Fruit fly (Drosophila melanogaster) whole organism, wandering third instar larva: Measurements from ENCODE around the gene Ldh.

Source experiments
- Rel ChIP-seq, 2 experiments: fragments of 200-800 bp; sonication (Bioruptor generic) in 1 of 2; optimal IDR thresholded peaks; 2 replicates in 1 of 2; 3 replicates in 1 of 2; lab custom pipeline; 2016 to 2019; ENCODE audit warnings: mild to moderate bottlenecking in 2 of 2, missing biosample characterization in 2 of 2, missing genetic modification characterization in 2 of 2, moderate library complexity in 1 of 2
- Vsx2 ChIP-seq: fragments of 200-300, 225-300 bp; sonication (Bioruptor generic); optimal IDR thresholded peaks from 2 replicates; lab custom pipeline; 2018; ENCODE audit warnings: missing biosample characterization, missing genetic modification characterization; ENCODE audit not compliant: partially characterized antibody
- brk ChIP-seq: fragments of 200-800 bp; sonication (Bioruptor generic); optimal IDR thresholded peaks from 2 replicates; lab custom pipeline; 2016; ENCODE audit warnings: missing biosample characterization, mild to moderate bottlenecking, missing genetic modification characterization
- h ChIP-seq: fragments of 200-800 bp; sonication (Bioruptor generic); optimal IDR thresholded peaks from 3 replicates; lab custom pipeline; 2016; ENCODE audit warnings: missing biosample characterization, mild to moderate bottlenecking, missing genetic modification characterization

- TF ChIP-seq Vsx2 (no peak), h (peak; percentile 97), brk (GFP tag; lab: Kevin White, UChicago) (peak; percentile 91), Rel (GFP tag; optimal IDR thresholded peaks at IDR 0.05; lab: Kevin White, UChicago) (peak; percentile 91), Rel (tag; optimal IDR thresholded peaks at IDR 0.05; lab: Kevin White, UChicago) (peak; percentile 82)
Observed at dm6 chr3L:6256408-6257188, 5.9 kb downstream of the Ldh start, which contains the start of gene Best2.
